Worm (Caenorhabditis elegans) whole organism, midembryonic: ENCODE data around the gene alh-11.

ENCODE experiments used
- T22C8.4 ChIP-seq: fragments of 200-800 bp; sonication (Bioruptor generic); IDR thresholded peaks from 2 replicates; pipeline ENCODE4 v1.3.6; 2022; ENCODE audit warnings: missing genetic modification characterization, missing compliant biosample characterization
- cog-1 ChIP-seq: sonication (generic microtip); optimal IDR thresholded peaks from 2 replicates; lab custom pipeline; 2016; ENCODE audit warnings: missing genetic modification characterization, missing compliant biosample characterization
- flt-1 ChIP-seq: fragments of 200-800 bp; sonication (Bioruptor generic); IDR thresholded peaks from 2 replicates; pipeline ENCODE4 v1.3.6; 2022; ENCODE audit warnings: missing genetic modification characterization, missing compliant biosample characterization
- klf-2 ChIP-seq: fragments of 200-800 bp; sonication (Bioruptor generic); conservative IDR thresholded peaks from 2 replicates; pipeline ENCODE4 v1.3.6; 2022; ENCODE audit warnings: missing genetic modification reagents, missing genetic modification characterization, missing compliant biosample characterization
- med-1 ChIP-seq: sonication (generic microtip); optimal IDR thresholded peaks from 2 replicates; lab custom pipeline; 2017; ENCODE audit warnings: missing genetic modification characterization, mild to moderate bottlenecking, missing compliant biosample characterization, antibody characterized with exemption, missing genetic modification reagents; ENCODE audit not compliant: insufficient read depth
- ref-1 ChIP-seq: fragments of 200-800 bp; sonication (Bioruptor generic); conservative IDR thresholded peaks from 2 replicates; pipeline ENCODE4 v1.3.6; 2022; ENCODE audit warnings: missing genetic modification reagents, missing genetic modification characterization, missing compliant biosample characterization
- tab-1 ChIP-seq: fragments of 200-800 bp; sonication (Bioruptor generic); IDR thresholded peaks from 2 replicates; pipeline ENCODE4 v1.3.6; 2022; ENCODE audit warnings: missing genetic modification characterization, missing compliant biosample characterization
- ztf-23 ChIP-seq: fragments of 200-800 bp; sonication (Bioruptor generic); IDR thresholded peaks from 2 replicates; pipeline ENCODE4 v1.3.6; 2022; ENCODE audit warnings: missing genetic modification reagents, missing genetic modification characterization, missing compliant biosample characterization
- ztf-29 ChIP-seq: fragments of 200-800 bp; sonication (Bioruptor generic); IDR thresholded peaks from 2 replicates; pipeline ENCODE4 v1.3.6; 2022; ENCODE audit warnings: missing genetic modification reagents, missing genetic modification characterization, missing compliant biosample characterization

alh-11 gene

DNA sequence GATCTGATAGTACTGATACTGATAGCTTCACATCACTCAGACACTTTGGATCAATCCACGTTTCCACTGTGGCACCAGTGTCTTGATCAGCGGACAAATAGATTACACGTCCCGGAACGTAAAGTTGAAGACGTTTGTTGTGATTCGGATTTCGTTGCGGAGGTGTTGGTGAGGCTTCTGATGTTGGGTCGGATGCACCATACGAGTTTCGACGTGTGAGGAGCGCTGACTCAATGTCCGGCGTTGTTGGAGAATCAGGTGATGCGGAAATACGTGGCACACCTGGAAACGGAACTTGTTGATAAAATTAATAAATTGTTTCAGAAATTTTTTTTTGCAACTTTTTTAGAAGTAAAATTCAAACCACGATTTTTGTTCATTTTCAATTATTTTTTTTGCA, at the start of gene alh-11:
alh-11 (minus strand) TSS at position 101 of the 400 bp plus-strand sequence.
- no peak for TF ChIP-seq ztf-23 (GFP tag; lab: Robert Waterston, UW)
- no peak for TF ChIP-seq T22C8.4
- no peak for TF ChIP-seq med-1 (GFP tag; lab: Kevin White, UChicago)
- TF ChIP-seq flt-1 (GFP tag; lab: Robert Waterston, UW), result no peak
- TF ChIP-seq cog-1 (tag; lab: Kevin White, UChicago), result no peak
- no peak for TF ChIP-seq klf-2
- no peak for TF ChIP-seq ref-1 (GFP tag; lab: Robert Waterston, UW)
- no peak for TF ChIP-seq tab-1 (GFP tag; lab: Robert Waterston, UW)
- TF ChIP-seq ztf-29 (GFP tag; lab: Robert Waterston, UW), result no peak

DNA sequence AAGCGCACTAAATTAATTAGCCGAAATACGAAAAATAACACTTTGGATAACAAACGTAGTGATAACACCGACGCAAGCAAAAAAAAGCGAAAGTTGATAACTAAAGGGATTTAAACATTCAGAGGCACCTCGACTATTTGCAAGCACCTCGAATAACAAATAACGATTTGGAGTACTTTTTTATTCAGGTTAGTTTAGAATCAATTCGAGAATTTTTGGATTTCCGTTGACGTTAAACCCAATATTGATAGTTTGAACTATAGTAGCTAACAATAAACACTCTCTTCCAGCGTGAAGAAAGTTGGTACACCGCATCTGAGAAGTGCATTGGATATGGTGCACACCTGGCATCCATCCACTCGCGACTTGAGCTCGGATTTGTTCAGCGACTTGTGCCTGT, 46.6 kb upstream of the alh-11 start:
- no peak for TF ChIP-seq cog-1 (tag; lab: Kevin White, UChicago)
- no peak for TF ChIP-seq med-1 (GFP tag; lab: Kevin White, UChicago)
- no peak for TF ChIP-seq ztf-29 (GFP tag; lab: Robert Waterston, UW)
- TF ChIP-seq T22C8.4, result no peak
- no peak for TF ChIP-seq ztf-23 (GFP tag; lab: Robert Waterston, UW)
- TF ChIP-seq klf-2, result no peak
- TF ChIP-seq ref-1 (GFP tag; lab: Robert Waterston, UW), result no peak
- no peak for TF ChIP-seq flt-1 (GFP tag; lab: Robert Waterston, UW)
- TF ChIP-seq tab-1 (GFP tag; lab: Robert Waterston, UW), result no peak

- TF ChIP-seq cog-1 (tag; lab: Kevin White, UChicago) (no peak), T22C8.4 (no peak), klf-2 (no peak), ztf-29 (GFP tag; lab: Robert Waterston, UW) (no peak), ztf-23 (GFP tag; lab: Robert Waterston, UW) (no peak), ref-1 (GFP tag; lab: Robert Waterston, UW) (no peak), tab-1 (GFP tag; lab: Robert Waterston, UW) (no peak), med-1 (GFP tag; lab: Kevin White, UChicago) (no peak), flt-1 (GFP tag; lab: Robert Waterston, UW) (no peak)
Observed at ce11 chrIII:822546-823272, 44.0 kb upstream of the alh-11 start, which contains the start of gene clec-149. clec-149 (plus strand) TSS chrIII:823222.

ce11 chrIII:819313-819712, 40.6 kb upstream of the alh-11 start:
- TF ChIP-seq cog-1 (tag; lab: Kevin White, UChicago) (no peak), ztf-23 (GFP tag; lab: Robert Waterston, UW) (no peak), ztf-29 (GFP tag; lab: Robert Waterston, UW) (no peak), ref-1 (GFP tag; lab: Robert Waterston, UW) (no peak), med-1 (GFP tag; lab: Kevin White, UChicago) (no peak), klf-2 (no peak), flt-1 (GFP tag; lab: Robert Waterston, UW) (no peak), tab-1 (GFP tag; lab: Robert Waterston, UW) (no peak), T22C8.4 (no peak)

DNA sequence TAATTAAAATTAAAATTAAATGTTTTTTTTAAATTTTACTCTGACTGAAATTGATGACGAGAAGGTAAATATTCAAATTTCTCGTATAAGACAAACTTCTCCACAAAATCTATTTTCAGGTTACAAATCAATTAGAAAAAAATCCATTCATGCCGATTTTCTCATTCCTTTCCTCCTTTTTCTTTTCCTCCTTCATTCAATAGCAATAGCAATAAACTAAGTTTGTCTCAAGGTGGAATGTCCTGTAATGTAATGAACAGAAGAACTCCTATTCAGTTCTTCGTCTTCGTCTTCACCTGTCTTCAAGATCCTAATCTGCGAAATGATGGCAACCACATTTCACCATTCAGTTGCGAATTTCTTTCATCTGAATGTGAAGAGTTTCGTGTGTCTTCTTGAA, 37.2 kb upstream of the alh-11 start, which contains the start of gene dac-1:
dac-1 (plus strand) TSS at position 301 of the 400 bp plus-strand sequence.
- TF ChIP-seq ref-1 (GFP tag; lab: Robert Waterston, UW) (no peak), tab-1 (GFP tag; lab: Robert Waterston, UW) (no peak), ztf-29 (GFP tag; lab: Robert Waterston, UW) (no peak), flt-1 (GFP tag; lab: Robert Waterston, UW) (no peak), T22C8.4 (no peak), med-1 (GFP tag; lab: Kevin White, UChicago) (no peak), ztf-23 (GFP tag; lab: Robert Waterston, UW) (no peak), cog-1 (tag; lab: Kevin White, UChicago) (no peak), klf-2 (no peak)

DNA sequence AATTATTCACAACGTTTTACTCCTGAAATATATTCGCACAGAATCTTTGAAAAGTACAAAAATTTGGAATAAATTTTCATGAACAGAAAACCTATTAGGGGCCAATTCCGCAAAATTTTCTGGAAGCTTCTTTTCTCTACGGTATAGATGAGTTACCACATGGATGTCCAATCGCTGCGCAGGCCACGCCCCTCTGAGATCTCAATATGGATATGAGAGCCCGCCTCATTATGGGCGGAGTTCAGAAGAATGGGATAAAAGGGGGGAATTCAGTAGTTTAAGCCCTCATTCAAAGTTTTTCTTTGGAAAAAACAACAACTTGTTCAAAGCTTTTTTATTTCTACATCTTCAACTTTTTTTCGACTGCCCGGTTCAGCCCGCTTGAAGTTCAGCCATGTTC, 32.9 kb upstream of the alh-11 start, which contains the start of gene daf-7:
daf-7 (plus strand) TSS at position 301 of the 400 bp plus-strand sequence.
- TF ChIP-seq T22C8.4 (no peak), cog-1 (tag; lab: Kevin White, UChicago) (no peak), ztf-23 (GFP tag; lab: Robert Waterston, UW) (no peak), flt-1 (GFP tag; lab: Robert Waterston, UW) (no peak), ztf-29 (GFP tag; lab: Robert Waterston, UW) (no peak), ref-1 (GFP tag; lab: Robert Waterston, UW) (no peak), med-1 (GFP tag; lab: Kevin White, UChicago) (no peak), tab-1 (GFP tag; lab: Robert Waterston, UW) (no peak), klf-2 (no peak)

ce11 chrIII:802041-802440, 23.4 kb upstream of the alh-11 start:
- TF ChIP-seq ztf-29 (GFP tag; lab: Robert Waterston, UW) (no peak), tab-1 (GFP tag; lab: Robert Waterston, UW) (no peak), T22C8.4 (no peak), ztf-23 (GFP tag; lab: Robert Waterston, UW) (no peak), flt-1 (GFP tag; lab: Robert Waterston, UW) (no peak), cog-1 (tag; lab: Kevin White, UChicago) (no peak), ref-1 (GFP tag; lab: Robert Waterston, UW) (no peak), klf-2 (no peak), med-1 (GFP tag; lab: Kevin White, UChicago) (no peak)

DNA sequence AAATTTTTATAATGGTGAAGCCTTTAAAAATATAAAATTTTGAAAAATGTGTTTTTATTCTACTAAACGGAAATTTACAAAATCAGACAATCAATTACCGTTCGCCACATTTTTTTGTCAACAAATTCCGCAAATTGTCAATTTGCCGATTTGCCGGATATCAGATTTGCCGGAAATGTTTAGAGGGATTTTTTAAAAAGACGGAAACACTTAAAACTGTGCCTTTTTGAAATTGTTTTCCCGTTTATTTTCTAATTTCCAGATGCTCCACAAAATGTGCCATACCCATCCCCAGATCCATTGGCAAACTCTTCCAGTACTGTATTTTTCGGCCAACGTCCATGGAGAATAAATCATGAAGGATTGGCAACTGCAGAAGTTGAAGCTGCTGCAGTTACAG, 18.8 kb upstream of the alh-11 start:
- TF ChIP-seq med-1 (GFP tag; lab: Kevin White, UChicago), result no peak

DNA sequence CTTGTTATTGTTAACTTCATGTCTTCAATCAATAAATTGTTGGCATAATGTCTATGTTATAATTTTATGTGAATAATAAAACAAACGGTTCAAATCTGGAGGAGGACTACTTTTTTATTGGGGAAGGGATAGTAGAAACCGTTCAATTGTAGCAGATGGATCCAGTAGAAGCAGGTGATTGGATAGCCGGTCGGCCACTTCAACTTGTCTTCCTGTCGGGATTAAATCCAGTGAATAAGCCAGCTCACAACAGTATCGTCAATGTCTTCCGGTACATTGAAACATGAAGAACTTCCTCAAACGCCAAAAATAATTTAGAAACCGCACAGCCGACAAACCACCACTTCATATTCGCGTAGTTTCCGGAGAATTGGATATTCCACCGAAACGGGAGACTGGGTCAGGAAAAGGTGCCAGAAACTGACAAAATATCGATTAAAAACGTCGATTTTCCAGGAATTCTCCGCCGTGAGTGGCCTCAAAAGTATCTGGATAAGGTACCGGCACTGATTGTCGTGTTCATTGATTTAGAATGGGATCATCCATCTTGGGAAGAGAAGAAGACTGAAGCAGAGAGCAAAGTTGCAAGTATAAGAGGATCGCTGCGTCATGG, 16.4 kb upstream of the alh-11 start, which contains the start of gene trpp-11:
trpp-11 (plus strand) TSS at position 153 of the 613 bp plus-strand sequence.
- TF ChIP-seq ztf-29 (GFP tag; lab: Robert Waterston, UW) (no peak), flt-1 (GFP tag; lab: Robert Waterston, UW) (no peak), ref-1 (GFP tag; lab: Robert Waterston, UW) (no peak), ztf-23 (GFP tag; lab: Robert Waterston, UW) (no peak), cog-1 (tag; lab: Kevin White, UChicago) (no peak), tab-1 (GFP tag; lab: Robert Waterston, UW) (no peak), T22C8.4 (no peak), med-1 (GFP tag; lab: Kevin White, UChicago) (no peak), klf-2 (no peak)
